Fruit fly (Drosophila melanogaster): Measurements from ENCODE around the gene cass.

cass gene

DNA sequence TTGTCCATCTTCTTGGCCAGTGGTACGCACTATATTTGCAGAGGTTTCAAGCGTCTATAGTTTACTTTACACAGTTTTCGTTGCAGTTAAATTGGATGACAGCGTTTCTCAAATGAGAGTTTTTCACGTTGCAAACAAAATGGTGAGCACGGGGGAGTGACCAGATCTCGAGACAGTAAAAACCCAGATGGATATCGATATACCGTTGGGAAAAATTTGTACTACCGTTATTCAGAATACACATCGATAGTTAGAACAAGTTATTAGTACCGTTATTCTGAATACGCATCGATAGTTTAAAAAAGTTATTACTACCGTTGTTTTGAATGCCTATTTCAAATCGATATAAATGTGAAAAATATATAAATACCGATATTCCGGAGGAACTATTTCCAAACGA, at the start of gene cass:
Gene cass (minus strand): TSS at position 179 of the 400 bp plus-strand sequence.
- TF ChIP-seq CTCF (optimal IDR thresholded peaks at IDR 0.05) (peak in 1 of 2 experiments; percentile 28), CG8478 (optimal IDR thresholded peaks at IDR 0.05) (no peak)

DNA sequence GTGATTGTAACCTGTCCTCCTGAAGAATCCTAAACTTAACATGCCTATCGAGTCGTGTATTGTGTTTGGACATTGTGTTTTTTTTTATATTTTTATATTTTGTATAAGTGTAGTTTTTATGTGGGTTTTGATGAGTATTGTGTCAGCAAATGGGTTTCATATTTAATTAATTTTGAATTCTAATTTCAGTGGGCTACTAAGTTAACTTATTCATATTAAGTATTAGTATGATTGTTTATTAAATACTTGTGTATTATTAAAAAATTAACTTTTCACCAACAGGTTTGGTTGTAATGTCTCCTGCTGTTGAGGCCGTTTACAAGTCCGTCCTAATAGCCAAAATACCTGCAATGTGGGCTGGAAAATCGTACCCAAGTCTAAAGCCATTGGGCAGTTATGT, 46.8 kb upstream of the cass start, which contains the start of gene CG15143:
Gene CG15143 (minus strand): TSS at position 101 of the 400 bp plus-strand sequence.
- TF ChIP-seq CTCF (optimal IDR thresholded peaks at IDR 0.05) (no peak), CG8478 (optimal IDR thresholded peaks at IDR 0.05) (no peak)

DNA sequence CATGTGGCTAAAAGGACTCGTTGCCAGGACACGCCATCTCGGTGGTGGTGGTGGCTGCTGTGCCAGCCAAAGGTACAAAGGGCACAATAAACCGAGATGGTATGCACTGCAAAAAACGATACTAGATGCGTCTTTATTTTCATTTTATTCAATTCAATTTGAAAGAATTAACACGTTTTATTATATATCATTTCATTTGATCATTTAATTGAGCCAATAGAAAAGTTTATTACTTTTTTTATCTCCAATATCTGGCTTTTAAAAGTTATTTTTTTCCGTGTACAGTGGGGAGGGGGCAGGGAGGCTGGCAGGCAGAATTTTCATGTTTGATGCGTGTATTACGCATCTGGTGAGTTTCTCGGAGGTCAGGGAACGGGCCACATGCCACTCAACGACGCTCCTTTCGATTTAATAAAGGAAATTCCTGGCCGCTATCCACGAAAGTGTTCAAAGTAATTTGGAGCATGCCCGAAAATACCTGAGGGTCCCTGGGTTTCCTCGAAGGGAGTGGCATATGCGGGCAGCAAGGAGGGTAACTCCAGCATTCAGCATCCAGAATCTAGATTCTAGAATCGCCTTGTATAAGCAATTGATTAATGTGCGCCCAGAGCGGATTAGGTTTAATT, 36.5 kb upstream of the cass start:
- no peak for TF ChIP-seq CG8478 (optimal IDR thresholded peaks at IDR 0.05)
- TF ChIP-seq CTCF (optimal IDR thresholded peaks at IDR 0.05), result no peak

DNA sequence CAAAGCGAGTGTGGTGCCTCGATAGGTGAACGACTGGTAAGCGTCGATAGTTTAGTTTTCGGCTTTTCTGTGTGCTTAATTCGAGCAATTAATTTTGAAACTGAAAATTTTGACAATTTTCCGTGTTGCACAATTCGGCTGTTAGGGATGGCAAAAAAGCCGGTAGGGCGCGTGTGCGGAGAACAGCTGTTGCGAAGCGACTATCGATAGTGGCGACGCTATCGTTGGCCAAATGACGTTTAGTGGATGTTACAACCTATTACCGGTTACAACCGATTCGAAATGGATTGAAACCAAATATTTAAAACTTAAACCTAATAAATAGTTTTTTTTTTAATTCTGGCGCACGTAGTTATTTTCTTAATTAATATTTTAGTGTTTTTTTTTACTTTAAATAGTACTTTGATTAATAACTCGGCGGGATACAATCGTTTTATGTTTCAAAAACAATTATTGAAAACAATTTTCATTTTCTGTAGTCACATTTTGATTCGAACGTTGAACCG, 23.3 kb upstream of the cass start, which contains the start of the genes mEFTs and Dhc36C:
Gene mEFTs (minus strand): TSS at position 161 of the 506 bp plus-strand sequence.
Gene Dhc36C (plus strand): TSS at position 456 of the 506 bp plus-strand sequence.
- no peak for TF ChIP-seq CG8478 (optimal IDR thresholded peaks at IDR 0.05)
- peak; percentile 37 to 57 for TF ChIP-seq CTCF (optimal IDR thresholded peaks at IDR 0.05)

- TF ChIP-seq CG8478 (optimal IDR thresholded peaks at IDR 0.05) (no peak), CTCF (optimal IDR thresholded peaks at IDR 0.05) (no peak)
Observed at dm6 chr2L:17498721-17499120, 21.0 kb upstream of the cass start, which contains the start of gene CG15142. Gene CG15142, minus strand, starts transcription at chr2L:17498821.

dm6 chr2L:17497108-17497507, 19.4 kb upstream of the cass start, which contains the start of gene qua:
Gene qua, minus strand, starts transcription at chr2L:17497208.
- TF ChIP-seq CG8478 (optimal IDR thresholded peaks at IDR 0.05) (no peak), CTCF (optimal IDR thresholded peaks at IDR 0.05) (no peak)

DNA sequence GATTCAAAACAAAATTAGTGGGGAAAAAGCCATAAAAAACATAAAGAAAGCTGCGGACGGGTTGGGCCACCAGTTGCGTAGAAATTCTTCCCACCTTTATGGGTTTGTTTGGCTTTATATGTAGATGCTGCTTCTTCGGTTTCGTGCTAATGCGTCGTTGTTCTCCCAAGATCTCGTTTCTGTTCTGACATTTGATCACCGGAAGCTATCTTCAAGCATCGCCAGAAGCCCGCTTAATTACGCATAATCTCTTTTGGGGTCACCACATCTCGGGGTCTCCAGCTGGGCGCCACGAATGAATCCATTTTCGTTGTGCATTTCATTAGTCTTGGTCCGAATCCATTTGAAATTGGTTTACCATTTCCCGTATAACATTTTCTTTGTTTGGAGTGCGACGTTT, 18.1 kb upstream of the cass start:
- no peak for TF ChIP-seq CTCF (optimal IDR thresholded peaks at IDR 0.05)

DNA sequence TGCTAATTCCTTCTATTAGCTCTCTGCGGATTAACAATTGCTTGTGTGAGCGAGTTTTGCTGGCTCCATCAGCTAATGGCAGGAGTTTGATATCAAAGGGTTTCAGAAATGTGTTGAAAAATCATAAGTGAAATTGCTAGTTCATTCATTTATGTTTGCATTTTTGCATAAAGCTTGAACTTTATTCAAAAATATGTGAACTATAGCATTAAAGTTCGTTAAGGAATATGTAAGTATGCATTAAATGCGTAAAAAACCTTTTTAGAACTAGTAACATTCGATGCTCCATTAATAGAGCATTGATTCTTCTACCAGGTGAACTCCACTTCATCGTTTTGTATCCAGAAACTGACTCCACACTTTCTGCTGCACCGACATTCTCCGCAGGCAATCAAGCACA, 15.0 kb upstream of the cass start:
- TF ChIP-seq CG8478 (optimal IDR thresholded peaks at IDR 0.05) (no peak), CTCF (optimal IDR thresholded peaks at IDR 0.05) (no peak)

- TF ChIP-seq CG8478 (optimal IDR thresholded peaks at IDR 0.05) (no peak), CTCF (optimal IDR thresholded peaks at IDR 0.05) (no peak)
Observed at dm6 chr2L:17486264-17486663, 8.6 kb upstream of the cass start, which contains the start of gene CG43220. Gene CG43220, plus strand, starts transcription at chr2L:17486564.

DNA sequence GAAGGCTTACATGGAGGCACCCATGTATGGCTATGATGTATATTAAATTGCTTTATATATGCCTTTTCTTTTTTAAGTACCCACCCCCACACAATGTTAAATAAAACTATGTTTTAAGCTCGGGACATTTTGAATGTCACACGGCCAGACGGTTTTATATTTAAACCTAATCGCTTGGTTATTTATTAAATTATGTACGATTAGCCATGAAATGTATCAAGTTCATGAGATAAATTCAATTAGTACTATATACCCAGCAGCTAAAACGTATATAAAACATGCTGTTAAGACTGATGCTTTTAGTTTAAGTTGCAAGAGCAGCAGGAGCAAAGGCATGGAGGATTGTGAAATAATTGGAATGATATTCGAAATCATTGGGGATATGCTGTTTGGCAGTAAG, 7.8 kb upstream of the cass start, which contains the start of the genes CG43221 and CG43645:
Gene CG43221 (plus strand): TSS at position 301 of the 400 bp plus-strand sequence.
Gene CG43645 (plus strand): TSS at position 301 of the 400 bp plus-strand sequence.
- TF ChIP-seq CG8478 (optimal IDR thresholded peaks at IDR 0.05) (no peak), CTCF (optimal IDR thresholded peaks at IDR 0.05) (no peak)

DNA sequence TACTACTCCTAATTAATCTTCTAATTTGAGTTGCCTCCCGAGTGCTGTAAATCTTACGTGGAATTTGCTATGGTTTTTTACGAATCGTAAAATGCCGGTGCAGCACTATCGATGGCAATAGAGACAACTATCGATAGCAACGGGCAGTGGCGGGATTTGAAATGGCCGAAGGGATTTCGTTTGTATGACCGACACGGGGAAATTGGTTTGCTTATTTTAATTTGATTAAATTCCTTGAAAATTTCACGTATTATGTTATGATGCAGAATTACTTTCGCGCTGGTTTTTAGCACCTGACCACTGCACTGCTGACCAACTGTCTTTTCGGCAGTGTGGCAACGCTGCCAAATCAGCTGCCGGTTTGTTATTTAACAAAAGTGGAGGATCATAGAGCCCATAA, 6.5 kb upstream of the cass start, which contains the start of the genes GCS2beta and CG5131:
Gene GCS2beta (minus strand): TSS at position 134 of the 400 bp plus-strand sequence.
Gene CG5131 (plus strand): TSS at position 328 of the 400 bp plus-strand sequence.
- TF ChIP-seq CTCF (optimal IDR thresholded peaks at IDR 0.05), result peak in 1 of 2 experiments; percentile 18
- no peak for TF ChIP-seq CG8478 (optimal IDR thresholded peaks at IDR 0.05)

DNA sequence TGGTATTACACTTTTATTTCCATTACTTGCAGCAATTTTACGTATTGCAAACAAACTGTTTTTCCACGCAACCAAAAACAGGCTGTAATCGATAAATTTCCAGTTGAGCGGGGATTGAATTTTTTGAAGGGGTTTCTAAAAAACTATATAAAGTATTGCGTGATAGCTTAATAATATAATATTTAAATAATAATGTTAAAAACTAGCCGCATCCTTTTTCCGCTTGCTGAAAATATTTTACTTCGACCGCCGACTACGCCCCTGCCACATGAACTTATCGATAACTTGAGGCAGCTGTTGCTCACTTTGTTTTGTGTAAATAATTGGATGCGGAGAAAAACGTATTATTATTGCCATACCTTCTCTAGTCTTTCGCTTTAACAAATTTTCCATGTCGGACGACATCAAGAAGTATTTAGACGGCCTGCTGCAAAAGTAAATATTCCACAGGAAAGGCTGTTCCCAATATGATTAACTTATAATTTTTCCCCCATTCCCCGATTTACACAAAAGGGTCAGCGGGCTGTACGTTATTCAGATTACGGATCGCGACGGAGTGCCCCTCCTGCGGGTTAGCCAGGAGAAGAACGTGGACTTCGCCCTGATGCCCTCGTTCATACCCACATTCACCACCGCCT, 3.4 kb upstream of the cass start, which contains the start of the genes fws and Lamtor3:
Gene fws (minus strand): TSS at position 87 of the 638 bp plus-strand sequence.
Gene Lamtor3 (plus strand): TSS at position 289 of the 638 bp plus-strand sequence.
- TF ChIP-seq CTCF (optimal IDR thresholded peaks at IDR 0.05) (no peak), CG8478 (optimal IDR thresholded peaks at IDR 0.05) (no peak)

dm6 chr2L:17472582-17473524, 4.8 kb downstream of the cass start, which contains the start of gene BicD:
Gene BicD, minus strand, starts transcription at chr2L:17473215.
- no peak for TF ChIP-seq CTCF (optimal IDR thresholded peaks at IDR 0.05)
- TF ChIP-seq CG8478 (optimal IDR thresholded peaks at IDR 0.05), result no peak

- no peak for TF ChIP-seq CG8478 (optimal IDR thresholded peaks at IDR 0.05)
- TF ChIP-seq CTCF (optimal IDR thresholded peaks at IDR 0.05), result no peak
Observed at dm6 chr2L:17471524-17471923, 6.2 kb downstream of the cass start, which contains the start of gene Sgt. Gene Sgt, plus strand, starts transcription at chr2L:17471603.
